Worm (Caenorhabditis elegans): ENCODE measurements around the gene F57C12.2.

DNA sequence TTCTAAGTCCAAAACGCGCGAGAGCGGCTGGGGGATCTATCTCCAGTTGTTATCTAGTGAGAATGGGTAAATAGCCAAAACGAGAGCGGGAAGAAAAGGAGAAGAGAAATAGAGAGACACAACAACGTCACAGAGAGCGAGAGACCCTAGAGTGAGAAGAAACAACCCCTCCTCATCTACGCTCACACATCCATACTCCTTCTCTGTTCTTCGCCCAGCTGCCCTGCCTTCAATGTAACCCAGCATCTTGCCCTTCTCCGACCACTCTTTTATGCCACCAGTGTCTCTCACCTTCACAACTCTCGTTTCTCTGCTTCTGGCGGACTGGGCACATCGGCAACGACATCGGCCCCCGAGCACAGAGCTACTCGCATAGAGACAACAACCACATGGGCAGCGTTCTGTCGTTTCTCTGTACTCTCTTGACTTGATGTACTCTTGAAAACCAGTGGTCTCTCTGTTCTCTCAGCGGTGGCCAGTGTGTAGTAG is 42.1 kb upstream of the F57C12.2 start:
- TF ChIP-seq dao-5 (tag; optimal IDR thresholded peaks at IDR 0.05) (no peak), him-1 (tag; optimal IDR thresholded peaks at IDR 0.05) (peak; percentile 75), W03F9.2 (tag; optimal IDR thresholded peaks at IDR 0.05) (peak; percentile 59)
